Worm (Caenorhabditis elegans): ENCODE measurements around the gene C16A11.10.

- TF ChIP-seq him-1 (tag; optimal IDR thresholded peaks at IDR 0.05) = no peak
- TF ChIP-seq W03F9.2 (tag; optimal IDR thresholded peaks at IDR 0.05) = no peak
- no peak for TF ChIP-seq dao-5 (tag; optimal IDR thresholded peaks at IDR 0.05)
Observed at ce11 chrII:4281743-4282142, 50.6 kb downstream of the C16A11.10 start, which contains the start of gene C01F1.5.

Data from whole organism, L4/young adult.